Fruit fly (Drosophila melanogaster): ENCODE data around the gene Pgant6.

Pgant6 gene

DNA sequence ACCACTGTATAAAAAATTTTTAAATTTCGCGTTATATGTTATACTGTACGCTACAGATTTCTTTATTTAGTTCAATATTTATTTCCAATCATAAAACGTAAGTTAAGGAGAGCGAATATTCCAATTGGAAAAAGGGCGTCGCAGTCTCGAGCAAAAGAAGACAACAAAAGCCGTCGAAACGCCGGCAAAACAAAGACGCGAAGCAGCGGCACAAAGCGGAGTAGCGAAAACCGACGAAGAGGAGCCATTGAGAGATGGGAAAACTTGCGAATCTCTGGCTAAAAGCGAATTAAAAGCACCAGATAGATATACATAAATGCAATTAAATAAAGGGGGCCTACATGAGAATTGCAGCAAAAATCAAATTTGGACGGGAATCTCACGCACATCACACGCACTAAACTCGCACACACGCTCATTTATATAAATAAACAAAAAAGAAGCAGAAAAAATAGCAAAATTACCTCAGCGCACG, 16.2 kb upstream of the Pgant6 start:
- TF ChIP-seq psq (optimal IDR thresholded peaks at IDR 0.05) (peak; percentile 23), EcR (GFP tag; optimal IDR thresholded peaks at IDR 0.05) (no peak)

DNA sequence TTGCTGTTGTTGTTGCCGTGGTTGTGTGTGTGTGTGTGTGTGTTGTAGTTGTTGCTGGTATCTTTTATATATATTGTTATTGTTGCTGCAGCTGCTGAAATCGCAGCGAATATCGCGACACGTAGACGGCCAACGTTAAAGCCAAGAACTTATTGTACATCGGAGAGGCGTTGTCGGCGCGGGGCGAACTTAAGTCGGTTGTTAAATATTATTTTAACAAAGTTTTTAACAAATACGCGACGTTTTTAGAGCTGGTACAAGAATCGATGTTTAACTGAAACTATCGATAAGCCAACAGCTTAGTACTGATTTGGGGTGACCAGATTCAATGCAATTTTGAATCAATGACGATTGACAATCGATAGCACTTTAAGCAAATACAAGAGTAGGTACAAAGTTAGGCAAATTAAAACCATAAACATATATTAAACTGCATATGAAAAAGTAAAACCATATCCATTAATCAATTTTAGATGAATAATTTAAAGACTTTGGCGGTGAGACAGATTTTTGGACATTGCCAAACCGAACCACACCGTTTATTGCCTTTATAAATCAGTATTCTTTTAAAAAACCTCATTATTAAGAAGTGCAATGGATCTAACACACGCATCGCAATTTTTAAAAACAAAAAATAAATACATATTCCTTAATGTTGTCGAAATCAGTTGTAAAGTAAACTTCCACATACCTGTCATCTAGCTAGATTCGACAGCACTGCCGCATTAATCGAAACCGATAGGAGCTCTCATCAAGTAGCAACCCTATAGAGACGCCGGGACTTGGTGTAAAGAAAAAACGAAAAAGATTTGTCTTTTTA, 15.6 kb upstream of the Pgant6 start, which contains the start of the genes Mrtf and Non2:
Gene Mrtf (minus strand): TSS at position 268 of the 820 bp plus-strand sequence.
Gene Non2 (plus strand): TSS at position 731 of the 820 bp plus-strand sequence.
- no peak for TF ChIP-seq EcR (GFP tag; optimal IDR thresholded peaks at IDR 0.05)
- no peak for TF ChIP-seq psq (optimal IDR thresholded peaks at IDR 0.05)
- TF ChIP-seq pan (optimal IDR thresholded peaks at IDR 0.05): no peak
- no peak for TF ChIP-seq usp (GFP tag; optimal IDR thresholded peaks at IDR 0.05)
- no peak for TF ChIP-seq Dll (optimal IDR thresholded peaks at IDR 0.05)
- no peak for TF ChIP-seq CG8478 (optimal IDR thresholded peaks at IDR 0.05)

DNA sequence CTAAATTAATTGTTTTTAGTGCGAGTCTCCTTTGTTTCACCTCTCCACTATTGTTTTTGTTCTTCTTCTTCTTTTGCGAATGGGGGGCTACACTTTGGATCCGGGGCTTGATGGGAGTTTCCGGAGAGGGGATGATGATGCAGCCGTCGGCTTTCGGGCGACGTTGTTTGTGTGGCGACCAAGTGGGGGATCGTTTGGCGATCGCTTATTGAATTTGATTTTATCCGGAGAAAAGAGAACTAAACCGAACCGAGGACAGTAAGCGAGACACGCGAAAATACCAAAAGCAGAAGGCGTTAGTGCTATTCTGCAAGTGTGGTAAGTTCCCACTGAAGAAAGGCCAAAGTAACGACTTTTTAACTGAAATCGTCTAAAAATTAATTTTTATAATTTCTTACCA, 10.0 kb upstream of the Pgant6 start, which contains the start of gene AhcyL1:
Gene AhcyL1 (minus strand): TSS at position 281 of the 400 bp plus-strand sequence.
- TF ChIP-seq EcR (GFP tag; optimal IDR thresholded peaks at IDR 0.05) (no peak), usp (GFP tag; optimal IDR thresholded peaks at IDR 0.05) (no peak), psq (optimal IDR thresholded peaks at IDR 0.05) (no peak), Dll (optimal IDR thresholded peaks at IDR 0.05) (no peak), CG8478 (optimal IDR thresholded peaks at IDR 0.05) (no peak), pan (optimal IDR thresholded peaks at IDR 0.05) (no peak)

DNA sequence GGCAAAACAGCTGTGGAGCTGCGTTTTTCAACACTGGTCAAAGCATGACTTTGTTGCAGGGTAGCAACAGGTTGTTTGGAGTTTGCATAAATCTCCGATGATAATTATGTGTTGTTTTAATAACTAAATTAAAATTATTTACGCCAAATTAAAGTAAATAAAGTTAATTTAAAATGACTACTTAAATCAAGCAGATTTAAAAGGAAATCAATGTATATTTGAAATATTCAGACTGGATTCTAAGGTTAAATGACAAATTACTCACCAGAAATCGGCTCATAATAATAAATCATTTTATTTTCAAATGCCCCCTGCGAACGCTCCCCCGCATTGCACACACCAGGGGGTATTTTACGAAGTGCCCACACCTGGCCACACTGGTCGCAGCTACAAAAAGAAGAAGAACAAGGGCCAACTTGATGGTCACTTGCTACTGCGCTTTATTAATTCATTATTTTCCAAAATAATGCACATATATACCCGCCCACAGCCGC, 8.0 kb upstream of the Pgant6 start, which contains the start of the genes CG12093 and Atg2:
Gene CG12093 (minus strand): TSS at position 40 of the 494 bp plus-strand sequence.
Gene Atg2 (plus strand): TSS at position 371 of the 494 bp plus-strand sequence.
- TF ChIP-seq EcR (GFP tag; optimal IDR thresholded peaks at IDR 0.05) (no peak), usp (GFP tag; optimal IDR thresholded peaks at IDR 0.05) (no peak), CG8478 (optimal IDR thresholded peaks at IDR 0.05) (no peak), Dll (optimal IDR thresholded peaks at IDR 0.05) (no peak), psq (optimal IDR thresholded peaks at IDR 0.05) (no peak), pan (optimal IDR thresholded peaks at IDR 0.05) (peak; percentile 87)

DNA sequence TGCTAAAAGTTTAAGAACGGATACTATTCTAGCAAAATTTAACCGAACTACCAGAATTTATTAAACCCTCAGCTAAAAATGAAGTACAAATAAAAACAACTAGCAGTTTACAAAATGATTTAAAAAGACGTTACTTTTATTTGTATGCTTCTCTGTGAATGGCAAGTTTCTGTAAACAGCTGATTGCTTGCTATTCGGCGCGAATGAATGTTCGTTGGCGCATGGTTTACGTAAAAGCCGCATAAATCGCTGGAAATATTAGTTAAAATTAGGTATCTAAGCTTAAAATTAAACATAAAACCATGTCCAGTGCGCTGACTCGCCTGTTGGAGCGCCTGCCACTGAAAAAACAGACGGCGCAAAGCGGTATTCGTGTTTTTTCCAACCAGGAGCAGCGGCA, 1.3 kb upstream of the Pgant6 start, which contains the start of gene mRpS35:
Gene mRpS35 (plus strand): TSS at position 189 of the 400 bp plus-strand sequence.
- TF ChIP-seq Dll (optimal IDR thresholded peaks at IDR 0.05) (no peak), usp (GFP tag; optimal IDR thresholded peaks at IDR 0.05) (no peak), psq (optimal IDR thresholded peaks at IDR 0.05) (no peak), pan (optimal IDR thresholded peaks at IDR 0.05) (no peak), CG8478 (optimal IDR thresholded peaks at IDR 0.05) (no peak), EcR (GFP tag; optimal IDR thresholded peaks at IDR 0.05) (no peak)

DNA sequence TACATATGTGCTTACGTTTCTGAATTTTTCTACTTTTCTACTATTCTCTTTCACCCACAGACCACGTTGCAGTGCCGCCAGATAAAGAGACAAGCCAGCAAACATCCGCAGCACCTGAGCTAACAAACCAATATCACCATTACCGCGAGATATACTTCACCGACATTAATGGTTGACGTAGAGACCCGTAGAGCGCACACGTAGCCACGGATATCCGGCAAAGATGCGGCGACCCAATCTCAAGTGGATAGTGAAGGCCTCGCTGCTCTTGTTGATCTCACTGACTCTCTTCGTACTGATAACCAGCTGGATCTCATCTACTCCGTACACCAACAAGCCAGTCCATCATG, 598 bp downstream of the Pgant6 start:
- TF ChIP-seq psq (optimal IDR thresholded peaks at IDR 0.05): no peak
- no peak for TF ChIP-seq EcR (GFP tag; optimal IDR thresholded peaks at IDR 0.05)
- TF ChIP-seq usp (GFP tag; optimal IDR thresholded peaks at IDR 0.05): no peak
- no peak for TF ChIP-seq CG8478 (optimal IDR thresholded peaks at IDR 0.05)
- TF ChIP-seq Dll (optimal IDR thresholded peaks at IDR 0.05): no peak
- no peak for TF ChIP-seq pan (optimal IDR thresholded peaks at IDR 0.05)

DNA sequence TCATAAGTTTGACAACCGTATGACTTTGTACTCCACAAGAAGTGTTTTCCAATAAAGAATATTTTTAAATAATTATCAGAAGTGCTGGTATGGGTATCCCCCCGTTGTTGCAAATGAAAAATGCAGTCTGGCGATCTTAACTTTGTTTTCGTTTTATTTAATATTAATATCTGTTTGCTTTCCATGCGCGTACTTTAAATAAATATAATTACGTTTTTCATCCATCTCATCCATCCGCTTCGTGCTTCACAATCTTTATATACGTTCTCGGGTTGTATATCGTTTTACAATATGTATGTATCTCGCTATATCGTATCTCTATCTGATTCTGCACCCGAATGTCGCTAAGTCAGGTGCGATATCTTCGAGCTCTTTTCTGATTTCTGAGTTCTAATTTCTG, 3.9 kb downstream of the Pgant6 start:
- TF ChIP-seq usp (GFP tag; optimal IDR thresholded peaks at IDR 0.05): no peak
- no peak for TF ChIP-seq pan (optimal IDR thresholded peaks at IDR 0.05)
- no peak for TF ChIP-seq EcR (GFP tag; optimal IDR thresholded peaks at IDR 0.05)

DNA sequence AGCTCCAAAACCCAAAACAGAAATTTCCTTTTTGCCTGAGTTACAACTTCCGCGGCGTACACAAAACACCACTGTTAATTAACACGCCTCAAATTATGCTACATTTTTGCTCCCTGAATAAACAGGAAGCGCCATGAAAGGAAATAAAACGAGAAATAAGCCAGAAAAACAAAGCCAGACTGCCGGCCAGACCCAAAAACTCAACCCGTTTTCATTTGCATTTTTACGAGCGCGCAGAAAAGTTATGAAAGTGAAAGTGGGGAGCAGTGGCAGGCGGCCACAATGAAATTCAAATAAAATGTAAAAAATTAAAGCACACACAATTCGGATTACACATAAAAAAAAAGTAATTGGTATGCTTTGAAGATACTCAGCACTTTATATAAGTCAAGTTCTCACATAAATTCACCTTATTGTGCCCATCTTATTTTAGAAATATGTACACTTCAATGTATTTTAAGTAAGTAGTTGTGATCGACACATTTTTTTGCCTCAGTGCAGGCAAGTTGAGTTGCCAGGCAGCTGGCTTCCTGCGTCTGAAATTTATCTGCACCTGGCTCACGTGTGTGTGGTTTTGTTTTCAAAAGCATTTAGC, 13.4 kb downstream of the Pgant6 start:
- TF ChIP-seq Dll (optimal IDR thresholded peaks at IDR 0.05) (no peak), pan (optimal IDR thresholded peaks at IDR 0.05) (no peak), psq (optimal IDR thresholded peaks at IDR 0.05) (no peak), EcR (GFP tag; optimal IDR thresholded peaks at IDR 0.05) (no peak), CG8478 (optimal IDR thresholded peaks at IDR 0.05) (no peak), usp (GFP tag; optimal IDR thresholded peaks at IDR 0.05) (no peak)

DNA sequence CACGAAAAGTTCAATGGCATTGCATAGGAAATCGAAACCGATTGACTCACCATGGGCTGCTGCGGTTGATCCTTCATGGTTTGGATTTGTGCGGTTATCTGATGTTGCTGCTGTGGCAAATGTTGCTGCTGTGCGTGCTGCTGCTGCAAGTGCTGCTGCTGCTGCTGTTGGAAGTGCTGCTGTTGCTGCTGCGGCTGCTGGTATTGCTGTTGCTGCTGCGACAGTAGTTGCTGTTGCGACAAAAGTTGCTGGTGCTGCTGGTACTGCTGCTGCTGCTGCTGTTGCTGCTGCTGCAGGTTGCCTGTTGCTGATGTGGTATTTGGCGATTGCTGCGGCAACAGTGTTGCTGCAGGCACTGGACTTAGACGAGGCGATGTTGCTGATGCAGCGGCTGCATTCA, 14.2 kb downstream of the Pgant6 start:
- TF ChIP-seq usp (GFP tag; optimal IDR thresholded peaks at IDR 0.05): no peak
- no peak for TF ChIP-seq pan (optimal IDR thresholded peaks at IDR 0.05)
- TF ChIP-seq EcR (GFP tag; optimal IDR thresholded peaks at IDR 0.05): no peak
- no peak for TF ChIP-seq Dll (optimal IDR thresholded peaks at IDR 0.05)
- no peak for TF ChIP-seq CG8478 (optimal IDR thresholded peaks at IDR 0.05)
- TF ChIP-seq psq (optimal IDR thresholded peaks at IDR 0.05): no peak

DNA sequence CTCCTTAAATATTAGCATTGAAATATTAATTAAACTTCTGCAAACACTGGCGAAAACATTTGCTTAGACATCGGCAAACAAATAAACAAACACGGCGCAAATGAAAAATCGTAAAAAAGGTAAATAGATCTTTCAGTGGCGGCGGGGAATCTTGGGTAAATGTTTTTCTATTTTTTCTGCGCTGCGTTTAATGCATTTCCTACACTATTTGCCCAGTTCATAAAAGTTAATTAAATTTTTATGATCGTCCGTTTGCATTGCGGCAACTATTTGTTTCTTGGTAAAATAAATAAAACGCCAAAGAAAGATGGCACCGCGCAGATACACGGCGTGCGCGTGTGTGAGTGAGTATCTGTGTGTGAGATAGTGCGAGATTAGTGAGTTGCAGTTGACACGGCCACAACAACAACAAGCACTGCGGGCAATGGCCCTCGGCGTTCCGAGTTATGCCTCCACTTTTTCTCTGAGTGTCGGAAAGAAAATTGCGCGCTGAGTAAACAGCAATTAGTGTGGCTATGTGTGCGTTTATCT, 16.5 kb downstream of the Pgant6 start:
- no peak for TF ChIP-seq pan (optimal IDR thresholded peaks at IDR 0.05)
- TF ChIP-seq psq (optimal IDR thresholded peaks at IDR 0.05): no peak

DNA sequence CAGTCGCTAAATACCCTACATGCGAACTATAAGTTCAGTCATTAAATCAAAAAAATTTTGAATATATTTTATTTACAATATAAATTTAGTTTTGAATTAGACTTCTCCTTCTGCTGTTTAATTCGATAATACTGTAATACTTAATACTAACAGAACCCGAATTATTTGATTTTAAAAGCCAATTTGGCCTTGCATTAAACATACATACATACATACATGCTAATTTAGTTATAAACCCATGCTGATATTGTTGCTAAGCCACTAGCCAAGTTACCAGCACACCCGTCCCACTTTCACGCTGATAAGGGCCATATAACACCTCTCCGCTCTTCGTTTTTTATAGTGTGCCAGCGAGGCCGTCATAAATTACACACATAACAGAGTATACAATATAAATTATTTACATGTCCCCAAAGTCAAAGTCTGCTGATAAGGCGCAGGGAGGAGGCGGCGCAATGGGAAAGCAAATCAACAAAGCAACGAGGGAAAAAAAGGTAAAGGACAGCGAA, 17.1 kb downstream of the Pgant6 start:
- TF ChIP-seq psq (optimal IDR thresholded peaks at IDR 0.05) (no peak), EcR (GFP tag; optimal IDR thresholded peaks at IDR 0.05) (no peak), Dll (optimal IDR thresholded peaks at IDR 0.05) (no peak), pan (optimal IDR thresholded peaks at IDR 0.05) (no peak), CG8478 (optimal IDR thresholded peaks at IDR 0.05) (no peak), usp (GFP tag; optimal IDR thresholded peaks at IDR 0.05) (no peak)

DNA sequence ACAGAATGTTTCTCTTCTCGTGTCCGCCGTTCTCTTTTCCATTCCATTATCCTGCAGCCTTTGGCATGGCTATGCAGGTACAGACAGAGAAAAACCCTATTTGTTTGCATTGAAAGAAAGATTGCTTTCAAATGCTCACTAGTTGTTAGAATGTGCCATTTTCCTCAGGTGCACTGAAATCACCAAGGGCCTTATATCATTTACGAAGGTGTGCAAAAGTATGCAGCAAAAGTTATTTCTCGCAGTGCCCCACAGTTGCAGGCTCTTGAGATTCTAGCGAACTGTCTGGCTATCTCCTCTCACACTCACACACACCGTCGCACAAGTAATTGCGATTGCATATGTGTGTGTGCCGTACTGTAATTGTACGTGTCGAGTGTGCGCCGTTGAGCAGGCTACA, 18.3 kb downstream of the Pgant6 start:
- TF ChIP-seq usp (GFP tag; optimal IDR thresholded peaks at IDR 0.05) (no peak), psq (optimal IDR thresholded peaks at IDR 0.05) (no peak), Dll (optimal IDR thresholded peaks at IDR 0.05) (no peak), EcR (GFP tag; optimal IDR thresholded peaks at IDR 0.05) (no peak), CG8478 (optimal IDR thresholded peaks at IDR 0.05) (no peak), pan (optimal IDR thresholded peaks at IDR 0.05) (no peak)

Data from whole organism.